Fruit fly (Drosophila melanogaster) whole organism, wandering third instar larva: ENCODE results near the gene fon.

Source experiments
- Abd-B ChIP-seq: fragments of >200 bp; optimal IDR thresholded peaks from 2 replicates; lab custom pipeline; 2017; ENCODE audit warnings: missing biosample characterization, missing genetic modification characterization
- CG32264 ChIP-seq: fragments of 200-800 bp; sonication (Bioruptor generic); optimal IDR thresholded peaks from 2 replicates; lab custom pipeline; 2016; ENCODE audit warnings: missing biosample characterization, missing genetic modification characterization
- CG9705 ChIP-seq: fragments of 200-800 bp; sonication (Bioruptor generic); optimal IDR thresholded peaks from 2 replicates; lab custom pipeline; 2018; ENCODE audit warnings: missing biosample characterization, mild to moderate bottlenecking, missing genetic modification characterization
- CrebA ChIP-seq: fragments of 200-800 bp; sonication (Bioruptor generic); optimal IDR thresholded peaks from 2 replicates; lab custom pipeline; 2016; ENCODE audit warnings: missing biosample characterization, mild to moderate bottlenecking, missing genetic modification characterization, borderline replicate concordance
- Dfd ChIP-seq: fragments of >200 bp; optimal IDR thresholded peaks from 2 replicates; lab custom pipeline; 2017; ENCODE audit warnings: missing biosample characterization, missing genetic modification characterization
- Dif ChIP-seq: fragments of 200-275, 200-300 bp; sonication (Bioruptor generic); optimal IDR thresholded peaks from 2 replicates; lab custom pipeline; 2018; ENCODE audit warnings: missing biosample characterization, missing genetic modification characterization; ENCODE audit not compliant: partially characterized antibody
- GATAd ChIP-seq: sonication (Bioruptor generic); optimal IDR thresholded peaks from 2 replicates; lab custom pipeline; 2016; ENCODE audit warnings: missing biosample characterization, missing genetic modification characterization
- HLH106 ChIP-seq: fragments of 200-800 bp; optimal IDR thresholded peaks from 3 replicates; lab custom pipeline; 2019; ENCODE audit warnings: missing biosample characterization, mild to moderate bottlenecking, missing genetic modification characterization, moderate library complexity
- Hnf4 ChIP-seq: fragments of 200-800 bp; sonication (Bioruptor generic); optimal IDR thresholded peaks from 2 replicates; lab custom pipeline; 2016; ENCODE audit warnings: missing biosample characterization, mild to moderate bottlenecking, missing genetic modification characterization
- Hr78 ChIP-seq: fragments of >200 bp; optimal IDR thresholded peaks from 2 replicates; lab custom pipeline; 2017; ENCODE audit warnings: missing biosample characterization, missing genetic modification characterization
- Hr83 ChIP-seq: fragments of 200-300 bp; sonication (Bioruptor generic); optimal IDR thresholded peaks from 2 replicates; lab custom pipeline; 2016; ENCODE audit warnings: missing biosample characterization, mild to moderate bottlenecking, missing genetic modification characterization, moderate library complexity; ENCODE audit not compliant: poor library complexity, severe bottlenecking
- Jra ChIP-seq: sonication (Bioruptor generic); optimal IDR thresholded peaks from 2 replicates; lab custom pipeline; 2016; ENCODE audit warnings: missing biosample characterization, missing genetic modification characterization
- Mio ChIP-seq: sonication (Bioruptor generic); optimal IDR thresholded peaks from 2 replicates; lab custom pipeline; 2016; ENCODE audit warnings: missing biosample characterization, missing genetic modification characterization
- Myc ChIP-seq: fragments of >200 bp; optimal IDR thresholded peaks from 2 replicates; lab custom pipeline; 2017
- N ChIP-seq: fragments of >200 bp; optimal IDR thresholded peaks from 2 replicates; lab custom pipeline; 2018; ENCODE audit warnings: missing biosample characterization, missing external identifiers, missing genetic modification characterization
- OdsH ChIP-seq: fragments of 200-800 bp; sonication (Bioruptor generic); optimal IDR thresholded peaks from 2 replicates; lab custom pipeline; 2016; ENCODE audit warnings: missing biosample characterization, mild to moderate bottlenecking, missing genetic modification characterization
- Rel ChIP-seq, 2 experiments: fragments of 200-800 bp; sonication (Bioruptor generic) in 1 of 2; optimal IDR thresholded peaks; 2 replicates in 1 of 2; 3 replicates in 1 of 2; lab custom pipeline; 2016 to 2019; ENCODE audit warnings: mild to moderate bottlenecking in 2 of 2, missing biosample characterization in 2 of 2, missing genetic modification characterization in 2 of 2, moderate library complexity in 1 of 2
- Sp1 ChIP-seq: fragments of 200-800 bp; sonication (Bioruptor generic); optimal IDR thresholded peaks from 3 replicates; lab custom pipeline; 2019; ENCODE audit warnings: missing biosample characterization, mild to moderate bottlenecking, missing genetic modification characterization, moderate library complexity
- Vsx2 ChIP-seq: fragments of 200-300, 225-300 bp; sonication (Bioruptor generic); optimal IDR thresholded peaks from 2 replicates; lab custom pipeline; 2018; ENCODE audit warnings: missing biosample characterization, missing genetic modification characterization; ENCODE audit not compliant: partially characterized antibody
- br ChIP-seq: fragments of 200-800 bp; sonication (Bioruptor generic); optimal IDR thresholded peaks from 2 replicates; lab custom pipeline; 2016; ENCODE audit warnings: missing biosample characterization, missing genetic modification characterization
- brk ChIP-seq: fragments of 200-800 bp; sonication (Bioruptor generic); optimal IDR thresholded peaks from 2 replicates; lab custom pipeline; 2016; ENCODE audit warnings: missing biosample characterization, mild to moderate bottlenecking, missing genetic modification characterization
- dl ChIP-seq, 2 experiments: fragments of 175-275, 200-275 bp in 1 of 2; fragments of 200-275 bp in 1 of 2; sonication (Bioruptor generic); optimal IDR thresholded peaks; lab custom pipeline; 2018; ENCODE audit warnings: mild to moderate bottlenecking in 2 of 2, missing biosample characterization in 2 of 2, missing genetic modification characterization in 2 of 2, moderate library complexity in 2 of 2; ENCODE audit not compliant: partially characterized antibody in 2 of 2, insufficient read depth in 1 of 2
- dmrt93B ChIP-seq: fragments of 200-800 bp; sonication (Bioruptor generic); optimal IDR thresholded peaks from 2 replicates; lab custom pipeline; 2018; ENCODE audit warnings: missing biosample characterization, mild to moderate bottlenecking, missing genetic modification characterization
- dsf ChIP-seq: sonication (Bioruptor generic); optimal IDR thresholded peaks from 2 replicates; lab custom pipeline; 2016; ENCODE audit warnings: missing biosample characterization, missing genetic modification characterization, borderline replicate concordance
- ey ChIP-seq: fragments of 200-800 bp; sonication (Bioruptor generic); optimal IDR thresholded peaks from 2 replicates; lab custom pipeline; 2016; ENCODE audit warnings: missing biosample characterization, missing genetic modification characterization
- foxo ChIP-seq, 2 experiments: fragments of 200-800 bp; sonication (Bioruptor generic); optimal IDR thresholded peaks; 2 replicates in 1 of 2; 3 replicates in 1 of 2; lab custom pipeline; 2016 to 2017; ENCODE audit warnings: missing biosample characterization in 2 of 2, missing genetic modification characterization in 2 of 2
- fru ChIP-seq: fragments of 200-800 bp; sonication (Bioruptor generic); optimal IDR thresholded peaks from 3 replicates; lab custom pipeline; 2016; ENCODE audit warnings: missing biosample characterization, mild to moderate bottlenecking, missing genetic modification characterization
- h ChIP-seq: fragments of 200-800 bp; sonication (Bioruptor generic); optimal IDR thresholded peaks from 3 replicates; lab custom pipeline; 2016; ENCODE audit warnings: missing biosample characterization, mild to moderate bottlenecking, missing genetic modification characterization
- jim ChIP-seq: fragments of 175-275, 200-325 bp; sonication (Bioruptor generic); optimal IDR thresholded peaks from 2 replicates; lab custom pipeline; 2016; ENCODE audit warnings: missing biosample characterization, mild to moderate bottlenecking, missing genetic modification characterization
- lola ChIP-seq: fragments of >200 bp; optimal IDR thresholded peaks from 2 replicates; lab custom pipeline; 2017; ENCODE audit warnings: missing biosample characterization, missing genetic modification characterization
- pan ChIP-seq: fragments of >200 bp; optimal IDR thresholded peaks from 2 replicates; lab custom pipeline; 2017
- psq ChIP-seq: fragments of 200-800 bp; sonication (Bioruptor generic); optimal IDR thresholded peaks from 3 replicates; lab custom pipeline; 2017; ENCODE audit warnings: missing biosample characterization, mild to moderate bottlenecking, missing genetic modification characterization, moderate library complexity
- rgr ChIP-seq: fragments of 200-800 bp; sonication (Bioruptor generic); optimal IDR thresholded peaks from 3 replicates; lab custom pipeline; 2016; ENCODE audit warnings: missing biosample characterization, mild to moderate bottlenecking, missing genetic modification characterization
- sage ChIP-seq: fragments of 200-800 bp; sonication (Bioruptor generic); optimal IDR thresholded peaks from 2 replicates; lab custom pipeline; 2016; ENCODE audit warnings: missing biosample characterization, mild to moderate bottlenecking, missing genetic modification characterization
- sv ChIP-seq: fragments of 200-800 bp; sonication (Bioruptor generic); optimal IDR thresholded peaks from 3 replicates; lab custom pipeline; 2016; ENCODE audit warnings: missing biosample characterization, missing genetic modification characterization
- tai ChIP-seq: sonication (Bioruptor generic); optimal IDR thresholded peaks from 2 replicates; lab custom pipeline; 2016; ENCODE audit warnings: missing biosample characterization, missing genetic modification characterization
- usp ChIP-seq: fragments of >200 bp; optimal IDR thresholded peaks from 2 replicates; lab custom pipeline; 2017; ENCODE audit warnings: missing biosample characterization, missing genetic modification characterization
- woc ChIP-seq: sonication (Bioruptor generic); optimal IDR thresholded peaks from 2 replicates; lab custom pipeline; 2016; ENCODE audit warnings: missing biosample characterization, mild to moderate bottlenecking, missing genetic modification characterization

fon gene

DNA sequence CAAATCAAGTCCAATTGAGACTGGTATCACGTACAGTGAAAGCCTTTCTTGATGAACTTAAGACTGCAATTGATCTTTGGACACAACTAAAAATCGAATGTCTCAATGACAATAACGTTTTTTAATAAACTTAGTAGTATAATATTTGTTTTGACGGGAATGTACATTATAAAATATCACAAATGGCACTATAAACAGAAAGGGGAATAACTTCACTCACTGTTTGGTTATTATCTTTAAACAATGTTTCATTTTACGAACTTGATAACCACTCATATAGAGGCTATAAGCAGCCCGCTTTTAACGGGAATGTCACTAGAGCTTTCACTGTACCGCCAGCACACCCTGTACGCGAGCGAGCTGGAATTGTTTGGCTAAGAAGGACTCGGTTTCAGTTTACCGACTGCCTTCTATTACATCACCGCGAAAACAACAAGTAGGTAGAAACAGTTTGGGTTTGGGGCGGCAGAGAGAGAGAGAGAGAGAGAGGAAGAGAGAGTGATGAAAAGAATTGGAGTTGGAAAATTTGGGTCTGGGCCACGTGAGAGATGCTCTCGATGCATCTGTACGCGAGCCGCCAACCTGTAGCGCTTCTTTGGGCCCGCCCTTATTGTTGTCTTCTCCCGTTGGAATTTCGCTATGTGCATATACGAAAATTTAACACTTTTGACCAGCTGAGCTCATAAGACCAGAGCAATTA is 11.8 kb upstream of the fon start:
- TF ChIP-seq foxo (GFP tag; optimal IDR thresholded peaks at IDR 0.05; lab: Kevin White, UChicago): peak in 1 of 2 experiments; percentile 75
- TF ChIP-seq dsf (GFP tag; lab: Kevin White, UChicago): no peak
- peak; percentile 75 for TF ChIP-seq Dif (GFP tag; lab: Kevin White, UChicago)
- TF ChIP-seq usp (GFP tag; lab: Kevin White, UChicago): no peak
- peak; percentile 72 for TF ChIP-seq Sp1 (GFP tag; lab: Kevin White, UChicago)
- no peak for TF ChIP-seq sv (GFP tag; lab: Kevin White, UChicago)
- peak in 1 of 2 experiments; percentile 33 for TF ChIP-seq dl (GFP tag; optimal IDR thresholded peaks at IDR 0.05; lab: Kevin White, UChicago; ENCODE audit: insufficient read depth in 1 of 2, partially characterized antibody in 2 of 2)
- TF ChIP-seq Vsx2 (GFP tag; lab: Kevin White, UChicago): no peak
- no peak for TF ChIP-seq Mio
- peak; percentile 60 for TF ChIP-seq br
- no peak for TF ChIP-seq Jra (GFP tag; lab: Kevin White, UChicago)
- TF ChIP-seq Hr78 (GFP tag; lab: Kevin White, UChicago): no peak
- peak; percentile 37 for TF ChIP-seq dmrt93B (GFP tag; lab: Kevin White, UChicago)
- TF ChIP-seq Hnf4 (GFP tag; lab: Kevin White, UChicago): peak; percentile 22
- no peak for TF ChIP-seq Rel (GFP tag; optimal IDR thresholded peaks at IDR 0.05; lab: Kevin White, UChicago)
- peak; percentile 60 for TF ChIP-seq Rel (tag; optimal IDR thresholded peaks at IDR 0.05; lab: Kevin White, UChicago)
- peak; percentile 64 for TF ChIP-seq rgr
- TF ChIP-seq ey: peak; percentile 56
- no peak for TF ChIP-seq lola (GFP tag; lab: Kevin White, UChicago)
- TF ChIP-seq pan: no peak
- peak; percentile 33 for TF ChIP-seq CG9705 (GFP tag; lab: Kevin White, UChicago)
- TF ChIP-seq CrebA: no peak
- peak; percentile 75 for TF ChIP-seq fru (GFP tag; lab: Kevin White, UChicago)
- TF ChIP-seq Abd-B (GFP tag; lab: Kevin White, UChicago): no peak
- peak; percentile 22 for TF ChIP-seq sage (GFP tag; lab: Kevin White, UChicago)
- no peak for TF ChIP-seq N (GFP tag; lab: Kevin White, UChicago)
- peak; percentile 61 for TF ChIP-seq woc (GFP tag; lab: Kevin White, UChicago)
- TF ChIP-seq brk (GFP tag; lab: Kevin White, UChicago): no peak
- peak; percentile 53 for TF ChIP-seq tai (GFP tag; lab: Kevin White, UChicago)
- peak; percentile 64 for TF ChIP-seq OdsH
- TF ChIP-seq GATAd (GFP tag; lab: Kevin White, UChicago): no peak
- TF ChIP-seq jim (GFP tag; lab: Kevin White, UChicago): no peak
- peak; percentile 43 for TF ChIP-seq CG32264
- TF ChIP-seq psq (GFP tag; lab: Kevin White, UChicago): peak; percentile 47
- TF ChIP-seq Dfd (GFP tag; lab: Kevin White, UChicago): no peak
- peak; percentile 78 for TF ChIP-seq HLH106
- no peak for TF ChIP-seq Myc
- TF ChIP-seq Hr83 (GFP tag; lab: Kevin White, UChicago): no peak
- peak; percentile 68 for TF ChIP-seq h (GFP tag; lab: Kevin White, UChicago)

DNA sequence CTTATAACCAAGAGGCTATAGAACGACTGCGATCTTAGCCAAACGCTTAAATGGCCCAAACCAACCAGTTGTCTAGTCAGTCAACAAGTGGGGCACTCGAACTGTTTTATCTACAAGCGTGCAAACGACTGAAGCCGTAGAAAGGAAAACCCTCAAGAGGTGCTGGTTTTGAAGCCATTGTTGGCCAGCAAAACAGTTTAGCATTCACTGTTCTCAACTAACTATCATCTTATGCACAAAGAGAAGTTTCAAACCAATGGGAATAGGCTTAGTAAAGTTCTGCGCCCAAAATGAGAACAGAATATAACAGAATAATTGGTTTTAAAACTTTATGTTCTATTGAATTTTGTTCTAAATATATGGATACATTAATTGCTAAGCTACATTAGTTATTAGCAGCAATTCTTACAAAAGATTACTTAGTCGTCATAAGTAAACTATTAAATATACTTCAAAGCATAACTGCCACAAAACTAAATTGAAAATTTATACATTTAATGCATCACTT is 7.8 kb upstream of the fon start, which contains the start of gene CG31798:
Gene CG31798 (plus strand): TSS at position 458 of the 508 bp plus-strand sequence.
- peak; percentile 89 for TF ChIP-seq Myc
- TF ChIP-seq Dif (GFP tag; lab: Kevin White, UChicago): no peak
- TF ChIP-seq, all 38 proteins: peak for 1
